Fruit fly (Drosophila melanogaster): ENCODE data around the gene CG33658.

The CG33658 gene

DNA sequence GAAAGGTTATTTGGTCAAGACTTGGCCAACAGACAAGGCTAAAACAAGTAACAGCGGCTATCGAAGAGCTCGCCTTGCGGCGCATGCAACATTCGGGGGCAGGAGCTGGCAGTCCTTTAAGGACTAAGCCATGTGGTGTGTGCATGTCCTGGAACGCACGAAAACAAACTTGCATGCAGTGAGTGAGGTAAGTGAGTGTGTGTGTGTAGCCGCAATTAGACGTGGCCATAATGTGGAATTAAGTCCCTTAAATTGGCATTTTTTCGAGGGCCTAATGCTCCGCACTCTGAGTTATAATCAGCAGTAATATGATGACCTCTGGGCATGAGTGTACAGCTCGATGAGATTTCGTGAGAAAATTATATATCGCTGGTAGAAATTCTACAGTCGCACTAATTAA, 7.3 kb downstream of the CG33658 start, which contains the start of gene sosie:
TSS of gene sosie (plus strand) at position 301 of the 400 bp plus-strand sequence.
- no peak for TF ChIP-seq ab (GFP tag; optimal IDR thresholded peaks at IDR 0.05)
- no peak for TF ChIP-seq CG6813 (GFP tag; optimal IDR thresholded peaks at IDR 0.05)
- TF ChIP-seq ems (GFP tag; optimal IDR thresholded peaks at IDR 0.05): no peak
- TF ChIP-seq CG17802 (tag; optimal IDR thresholded peaks at IDR 0.05): no peak
- TF ChIP-seq slou (GFP tag; optimal IDR thresholded peaks at IDR 0.05): no peak
- TF ChIP-seq psq (GFP tag; optimal IDR thresholded peaks at IDR 0.05): no peak
- TF ChIP-seq sqz (GFP tag; optimal IDR thresholded peaks at IDR 0.05): no peak
- no peak for TF ChIP-seq row (GFP tag; IDR thresholded peaks at IDR 0.05)
- TF ChIP-seq CG14710 (tag; optimal IDR thresholded peaks at IDR 0.05): no peak
- no peak for TF ChIP-seq seq (GFP tag; IDR thresholded peaks at IDR 0.05)
- no peak for TF ChIP-seq tin (GFP tag; optimal IDR thresholded peaks at IDR 0.05)
- no peak for TF ChIP-seq TFAM (GFP tag; optimal IDR thresholded peaks at IDR 0.05)

DNA sequence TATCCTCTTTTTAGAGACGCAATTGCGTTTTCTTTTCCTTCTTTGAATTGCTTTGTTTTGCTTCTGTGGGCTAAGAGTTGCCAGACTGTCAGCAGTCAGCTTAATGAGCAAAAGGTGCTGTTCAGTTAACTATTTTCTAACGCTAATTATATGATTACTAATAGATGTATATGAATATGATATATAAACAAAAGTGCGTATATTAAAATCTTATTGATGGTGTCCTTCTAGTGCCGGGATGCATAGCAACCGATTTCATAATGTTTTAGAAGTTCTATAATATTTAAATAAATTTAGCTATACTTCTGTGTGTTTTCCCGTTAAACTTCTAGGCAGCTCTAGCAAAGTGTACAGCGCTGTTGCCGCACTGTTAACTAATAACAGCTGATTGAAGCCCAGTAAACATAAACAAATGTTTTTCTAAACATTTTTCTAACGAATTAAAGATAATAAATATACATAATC, 11.0 kb downstream of the CG33658 start, which contains the start of the genes Kaz and CG43273:
TSS of gene Kaz (minus strand) at position 73 of the 465 bp plus-strand sequence.
TSS of gene CG43273 (plus strand) at position 415 of the 465 bp plus-strand sequence.
- peak; percentile 12 for TF ChIP-seq CG2202 (tag; optimal IDR thresholded peaks at IDR 0.05)
- peak; percentile 57; the same call in 2 of the 3 replicates for TF ChIP-seq ken (GFP tag; IDR thresholded peaks at IDR 0.05)
- no peak for TF ChIP-seq corto (GFP tag; optimal IDR thresholded peaks at IDR 0.05)
- no peak for TF ChIP-seq CG10274 (GFP tag; optimal IDR thresholded peaks at IDR 0.05)
- TF ChIP-seq nmo (GFP tag; optimal IDR thresholded peaks at IDR 0.05): peak; percentile 83
- TF ChIP-seq CG9932 (GFP tag; IDR thresholded peaks at IDR 0.05): peak; percentile 78
- TF ChIP-seq CG7745 (tag; optimal IDR thresholded peaks at IDR 0.05): no peak
- TF ChIP-seq Rfx (GFP tag; IDR thresholded peaks at IDR 0.05): peak; percentile 73
- TF ChIP-seq CG34422 (GFP tag; IDR thresholded peaks at IDR 0.05): 0 out of 3 replicates have a peak, but pooled peaks have one; percentile 52
- no peak for TF ChIP-seq ATbp (GFP tag; optimal IDR thresholded peaks at IDR 0.05)
- TF ChIP-seq CG10267 (tag; optimal IDR thresholded peaks at IDR 0.05): peak; percentile 68
- TF ChIP-seq CG2712 (tag; optimal IDR thresholded peaks at IDR 0.05): peak; percentile 70
- TF ChIP-seq repo (GFP tag; optimal IDR thresholded peaks at IDR 0.05): no peak
- TF ChIP-seq CG13424 (tag; optimal IDR thresholded peaks at IDR 0.05): peak; percentile 77
- TF ChIP-seq prd (optimal IDR thresholded peaks at IDR 0.05): no peak
- peak; percentile 64; the same call in 2 of the 3 replicates for TF ChIP-seq prd (GFP tag; IDR thresholded peaks at IDR 0.05)
- TF ChIP-seq CG5953 (GFP tag; IDR thresholded peaks at IDR 0.05): no peak
- TF ChIP-seq Nf-YA (GFP tag; IDR thresholded peaks at IDR 0.05): no peak
- TF ChIP-seq btn (GFP tag; optimal IDR thresholded peaks at IDR 0.05): no peak
- TF ChIP-seq CG14441 (GFP tag; IDR thresholded peaks at IDR 0.05): no peak
- TF ChIP-seq zen (tag; optimal IDR thresholded peaks at IDR 0.05): peak; percentile 93
- no peak for TF ChIP-seq nerfin-2 (GFP tag; IDR thresholded peaks at IDR 0.05; ENCODE audit: partially characterized antibody)
- TF ChIP-seq Gug (GFP tag; IDR thresholded peaks at IDR 0.05): no peak; the same call in 3 of the 4 replicates
- TF ChIP-seq CG14860 (GFP tag; IDR thresholded peaks at IDR 0.05; ENCODE audit: partially characterized antibody): no peak
- peak; percentile 67 for TF ChIP-seq CG2120 (GFP tag; optimal IDR thresholded peaks at IDR 0.05)
- peak; percentile 40; the same call in 1 of the 2 replicates for TF ChIP-seq CG6272 (GFP tag; IDR thresholded peaks at IDR 0.05)
- no peak for TF ChIP-seq PHDP (tag; optimal IDR thresholded peaks at IDR 0.05)
- peak; percentile 36 for TF ChIP-seq Mad (GFP tag; optimal IDR thresholded peaks at IDR 0.05)
- no peak for TF ChIP-seq CG4854 (GFP tag; optimal IDR thresholded peaks at IDR 0.05)
- TF ChIP-seq sob (GFP tag; IDR thresholded peaks at IDR 0.05): peak; percentile 59
- TF ChIP-seq tna (GFP tag; IDR thresholded peaks at IDR 0.05; ENCODE audit: partially characterized antibody): no peak
- no peak for TF ChIP-seq Usf (GFP tag; optimal IDR thresholded peaks at IDR 0.05)
- TF ChIP-seq Bteb2 (GFP tag; optimal IDR thresholded peaks at IDR 0.05): no peak
- TF ChIP-seq crc (GFP tag; optimal IDR thresholded peaks at IDR 0.05): no peak
- no peak for TF ChIP-seq Mrtf (GFP tag; IDR thresholded peaks at IDR 0.05)
- no peak for TF ChIP-seq CG31388 (GFP tag; optimal IDR thresholded peaks at IDR 0.05)
- TF ChIP-seq D (optimal IDR thresholded peaks at IDR 0.05): no peak
- TF ChIP-seq D (GFP tag; optimal IDR thresholded peaks at IDR 0.05): no peak
- TF ChIP-seq grau (tag; optimal IDR thresholded peaks at IDR 0.05): no peak
